Worm (Caenorhabditis elegans) whole organism, late embryonic: Measurements from ENCODE around the gene lgc-18.
A peak's percentile ranks its signal among the peaks of the same experiment; 100 is the strongest.

ENCODE experiments used
- C08G9.2 ChIP-seq: sonication (generic microtip); optimal IDR thresholded peaks from 2 replicates; lab custom pipeline; 2016; ENCODE audit warnings: mild to moderate bottlenecking, missing genetic modification characterization, moderate library complexity, missing compliant biosample characterization
- C38D4.7 ChIP-seq: fragments of 200-800 bp; sonication (Bioruptor generic); optimal IDR thresholded peaks from 2 replicates; lab custom pipeline; 2018; ENCODE audit warnings: mild to moderate bottlenecking, missing genetic modification characterization, moderate library complexity, missing compliant biosample characterization
- K02D7.2 ChIP-seq: sonication (generic microtip); optimal IDR thresholded peaks from 2 replicates; lab custom pipeline; 2017; ENCODE audit warnings: mild to moderate bottlenecking, missing genetic modification characterization, missing compliant biosample characterization
- Y22D7AL.16 ChIP-seq: sonication (generic microtip); optimal IDR thresholded peaks from 2 replicates; lab custom pipeline; 2016; ENCODE audit warnings: missing genetic modification characterization, missing compliant biosample characterization
- ahr-1 ChIP-seq: sonication (generic microtip); optimal IDR thresholded peaks from 2 replicates; lab custom pipeline; 2016; ENCODE audit warnings: missing genetic modification characterization, missing compliant biosample characterization
- ama-1 ChIP-seq: fragments of 150-350 bp; optimal IDR thresholded peaks from 2 replicates; lab custom pipeline; 2014
- ceh-14 ChIP-seq: sonication (generic microtip); optimal IDR thresholded peaks from 2 replicates; lab custom pipeline; 2016; ENCODE audit warnings: missing genotype, missing genetic modification characterization, missing compliant biosample characterization
- ceh-18 ChIP-seq: sonication (generic microtip); optimal IDR thresholded peaks from 2 replicates; lab custom pipeline; 2016; ENCODE audit warnings: missing genetic modification characterization, missing compliant biosample characterization
- ceh-22 ChIP-seq: sonication (generic microtip); optimal IDR thresholded peaks from 2 replicates; lab custom pipeline; 2017; ENCODE audit warnings: missing biosample characterization, missing genetic modification characterization
- ceh-24 ChIP-seq: sonication (generic microtip); optimal IDR thresholded peaks from 2 replicates; lab custom pipeline; 2016; ENCODE audit warnings: mild to moderate bottlenecking, missing genetic modification characterization, missing compliant biosample characterization
- ceh-30 ChIP-seq: fragments of 150-350 bp; optimal IDR thresholded peaks from 2 replicates; lab custom pipeline; 2014; ENCODE audit warnings: missing biosample characterization, missing genetic modification characterization
- ceh-31 ChIP-seq: sonication (generic microtip); optimal IDR thresholded peaks from 2 replicates; lab custom pipeline; 2016; ENCODE audit warnings: missing genetic modification characterization, missing compliant biosample characterization
- ceh-34 ChIP-seq: sonication (generic microtip); optimal IDR thresholded peaks from 2 replicates; lab custom pipeline; 2016; ENCODE audit warnings: mild to moderate bottlenecking, missing genetic modification characterization, missing compliant biosample characterization
- ceh-45 ChIP-seq: fragments of 200-800 bp; sonication (Bioruptor generic); IDR thresholded peaks from 2 replicates; pipeline ENCODE4 v1.3.6; 2022; ENCODE audit warnings: missing genetic modification reagents, missing genetic modification characterization, missing compliant biosample characterization
- ceh-6 ChIP-seq: fragments of 200-800 bp; sonication (Bioruptor generic); optimal IDR thresholded peaks from 2 replicates; lab custom pipeline; 2018; ENCODE audit warnings: mild to moderate bottlenecking, missing genetic modification characterization, missing compliant biosample characterization
- ceh-9 ChIP-seq: sonication (generic microtip); optimal IDR thresholded peaks from 2 replicates; lab custom pipeline; 2016; ENCODE audit warnings: mild to moderate bottlenecking, missing genetic modification characterization, inconsistent platforms, missing compliant biosample characterization
- che-1 ChIP-seq: sonication (generic microtip); optimal IDR thresholded peaks from 2 replicates; lab custom pipeline; 2016; ENCODE audit warnings: mild to moderate bottlenecking, missing genetic modification characterization, missing compliant biosample characterization
- dmd-4 ChIP-seq: sonication (generic microtip); optimal IDR thresholded peaks from 2 replicates; lab custom pipeline; 2016; ENCODE audit warnings: borderline replicate concordance, missing genetic modification characterization, missing compliant biosample characterization
- dve-1 ChIP-seq: sonication (generic microtip); optimal IDR thresholded peaks from 2 replicates; lab custom pipeline; 2017; ENCODE audit warnings: antibody characterized with exemption, mild to moderate bottlenecking, missing genetic modification characterization, missing compliant biosample characterization
- elt-2 ChIP-seq: sonication (generic microtip); optimal IDR thresholded peaks from 2 replicates; lab custom pipeline; 2016; ENCODE audit warnings: missing genetic modification reagents, missing genetic modification characterization, missing compliant biosample characterization
- elt-4 ChIP-seq: sonication (generic microtip); optimal IDR thresholded peaks from 2 replicates; lab custom pipeline; 2016; ENCODE audit warnings: missing genetic modification characterization, missing compliant biosample characterization
- ets-4 ChIP-seq: sonication (generic microtip); optimal IDR thresholded peaks from 2 replicates; lab custom pipeline; 2016; ENCODE audit warnings: missing genetic modification characterization, missing compliant biosample characterization
- eyg-1 ChIP-seq: sonication (generic microtip); optimal IDR thresholded peaks from 2 replicates; lab custom pipeline; 2016; ENCODE audit warnings: missing genotype, missing genetic modification characterization, missing compliant biosample characterization
- fkh-10 ChIP-seq: fragments of 150-350 bp; optimal IDR thresholded peaks from 2 replicates; lab custom pipeline; 2014; ENCODE audit warnings: missing biosample characterization, missing genetic modification reagents, missing genetic modification characterization
- gmeb-2 ChIP-seq: sonication (generic microtip); optimal IDR thresholded peaks from 2 replicates; lab custom pipeline; 2016; ENCODE audit warnings: missing genetic modification characterization, inconsistent platforms, missing compliant biosample characterization
- hlh-13 ChIP-seq: fragments of 200-800 bp; sonication (Bioruptor generic); optimal IDR thresholded peaks from 2 replicates; lab custom pipeline; 2018; ENCODE audit warnings: mild to moderate bottlenecking, missing genetic modification characterization, missing compliant biosample characterization
- hlh-15 ChIP-seq: sonication (generic microtip); optimal IDR thresholded peaks from 2 replicates; lab custom pipeline; 2016; ENCODE audit warnings: missing genetic modification characterization, missing compliant biosample characterization
- lim-6 ChIP-seq: sonication (generic microtip); optimal IDR thresholded peaks from 2 replicates; lab custom pipeline; 2016; ENCODE audit warnings: missing genetic modification characterization, missing compliant biosample characterization
- lin-11 ChIP-seq: fragments of 200-800 bp; sonication (Bioruptor generic); optimal IDR thresholded peaks from 2 replicates; lab custom pipeline; 2018; ENCODE audit warnings: mild to moderate bottlenecking, missing genetic modification characterization, missing compliant biosample characterization
- madf-2 ChIP-seq: sonication (generic microtip); optimal IDR thresholded peaks from 2 replicates; lab custom pipeline; 2017; ENCODE audit warnings: missing genetic modification characterization, missing compliant biosample characterization
- mec-3 ChIP-seq: sonication (generic microtip); optimal IDR thresholded peaks from 2 replicates; lab custom pipeline; 2016; ENCODE audit warnings: borderline replicate concordance, missing genetic modification characterization, missing compliant biosample characterization
- nfya-1 ChIP-seq: sonication (generic microtip); optimal IDR thresholded peaks from 2 replicates; lab custom pipeline; 2017; ENCODE audit warnings: missing genetic modification characterization, mild to moderate bottlenecking, missing compliant biosample characterization, antibody characterized with exemption, moderate library complexity
- nhr-11 ChIP-seq: fragments of 150-350 bp; optimal IDR thresholded peaks from 2 replicates; lab custom pipeline; 2014; ENCODE audit warnings: missing biosample characterization, missing genetic modification characterization
- nhr-232 ChIP-seq: sonication (generic microtip); optimal IDR thresholded peaks from 2 replicates; lab custom pipeline; 2016; ENCODE audit warnings: missing genetic modification characterization, missing compliant biosample characterization
- odd-2 ChIP-seq: sonication (generic microtip); optimal IDR thresholded peaks from 2 replicates; lab custom pipeline; 2017; ENCODE audit warnings: antibody characterized with exemption, mild to moderate bottlenecking, missing genetic modification characterization, missing compliant biosample characterization
- pag-3 ChIP-seq: sonication (generic microtip); optimal IDR thresholded peaks from 2 replicates; lab custom pipeline; 2016; ENCODE audit warnings: missing compliant biosample characterization, missing genetic modification characterization, borderline replicate concordance
- pax-1 ChIP-seq: fragments of 150-350 bp; optimal IDR thresholded peaks from 2 replicates; lab custom pipeline; 2014; ENCODE audit warnings: missing biosample characterization, missing genetic modification characterization
- pha-2 ChIP-seq: sonication (generic microtip); optimal IDR thresholded peaks from 2 replicates; lab custom pipeline; 2017; ENCODE audit warnings: mild to moderate bottlenecking, missing genetic modification characterization, missing compliant biosample characterization
- pha-4 ChIP-seq: fragments of 150-350 bp; optimal IDR thresholded peaks from 2 replicates; lab custom pipeline; 2018; ENCODE audit warnings: missing biosample characterization, missing genetic modification reagents, missing genetic modification characterization
- pqm-1 ChIP-seq: sonication (generic microtip); optimal IDR thresholded peaks from 2 replicates; lab custom pipeline; 2016; ENCODE audit warnings: missing genetic modification characterization, missing compliant biosample characterization
- ref-2 ChIP-seq: sonication (generic microtip); optimal IDR thresholded peaks from 2 replicates; lab custom pipeline; 2016; ENCODE audit warnings: missing genetic modification characterization, missing compliant biosample characterization
- sdc-2 ChIP-seq: sonication (generic microtip); optimal IDR thresholded peaks from 2 replicates; lab custom pipeline; 2016; ENCODE audit warnings: missing genotype, missing genetic modification characterization, missing compliant biosample characterization
- sox-2 ChIP-seq: fragments of 200-800 bp; sonication (Bioruptor generic); IDR thresholded peaks from 2 replicates; pipeline ENCODE4 v1.3.6; 2022; ENCODE audit warnings: missing genetic modification reagents, missing genetic modification characterization, missing compliant biosample characterization
- sox-4 ChIP-seq: sonication (generic microtip); optimal IDR thresholded peaks from 2 replicates; lab custom pipeline; 2017; ENCODE audit warnings: mild to moderate bottlenecking, missing genetic modification characterization, inconsistent platforms, missing compliant biosample characterization
- tbx-2 ChIP-seq: sonication (generic microtip); optimal IDR thresholded peaks from 2 replicates; lab custom pipeline; 2016; ENCODE audit warnings: missing genetic modification characterization, missing compliant biosample characterization
- tbx-7 ChIP-seq: sonication (generic microtip); optimal IDR thresholded peaks from 2 replicates; lab custom pipeline; 2016; ENCODE audit warnings: missing genotype, missing genetic modification characterization, missing compliant biosample characterization
- ttx-3 ChIP-seq: sonication (generic microtip); optimal IDR thresholded peaks from 2 replicates; lab custom pipeline; 2016; ENCODE audit warnings: missing genetic modification reagents, missing genetic modification characterization, missing compliant biosample characterization
- unc-3 ChIP-seq, 2 experiments: fragments of 200-800 bp in 1 of 2; sonication (Bioruptor generic) in 1 of 2; sonication (generic microtip) in 1 of 2; conservative IDR thresholded peaks in 1 of 2; optimal IDR thresholded peaks in 1 of 2; 2 replicates each; pipeline versions ENCODE4 v1.3.6 to Lab custom; 2016 to 2022; ENCODE audit warnings: missing compliant biosample characterization in 2 of 2, missing genetic modification characterization in 2 of 2, missing genetic modification reagents in 1 of 2
- unc-42 ChIP-seq: sonication (generic microtip); optimal IDR thresholded peaks from 2 replicates; lab custom pipeline; 2016; ENCODE audit warnings: missing genotype, missing genetic modification characterization, missing compliant biosample characterization
- unc-55 ChIP-seq: sonication (generic microtip); optimal IDR thresholded peaks from 2 replicates; lab custom pipeline; 2017; ENCODE audit warnings: missing biosample characterization, missing genetic modification reagents, missing genetic modification characterization
- unc-86 ChIP-seq: sonication (generic microtip); optimal IDR thresholded peaks from 2 replicates; lab custom pipeline; 2016; ENCODE audit warnings: missing genetic modification characterization, missing compliant biosample characterization
- zip-5 ChIP-seq: sonication (generic microtip); optimal IDR thresholded peaks from 2 replicates; lab custom pipeline; 2016; ENCODE audit warnings: missing genetic modification characterization, missing compliant biosample characterization
- ztf-16 ChIP-seq: sonication (generic microtip); optimal IDR thresholded peaks from 2 replicates; lab custom pipeline; 2017; ENCODE audit warnings: missing genetic modification characterization, missing compliant biosample characterization

lgc-18 gene

DNA sequence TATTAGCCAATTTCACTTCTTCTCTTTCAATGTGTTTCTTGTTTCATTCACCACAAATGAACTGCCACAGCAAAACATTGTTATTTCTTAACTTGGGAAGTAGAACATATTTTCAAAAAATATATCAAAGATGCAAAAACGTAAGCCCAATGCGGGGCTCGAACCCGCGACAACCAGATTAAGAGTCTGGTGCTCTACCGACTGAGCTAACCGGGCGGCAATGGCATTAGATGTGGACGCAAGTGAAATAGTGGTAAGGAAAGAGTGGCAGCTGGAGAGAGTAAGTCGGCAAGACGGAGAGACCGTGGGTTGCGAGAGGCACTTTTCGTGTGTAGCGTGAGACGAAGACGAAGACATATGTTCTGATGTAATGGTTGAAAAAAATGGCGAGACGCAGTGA, 19.4 kb upstream of the lgc-18 start:
- TF ChIP-seq ceh-30 (peak; percentile 86), che-1 (tag; lab: Kevin White, UChicago) (peak; percentile 96), ztf-16 (tag; lab: Kevin White, UChicago) (peak; percentile 97), nfya-1 (tag; lab: Kevin White, UChicago) (peak; percentile 83), ceh-24 (tag; lab: Kevin White, UChicago) (peak; percentile 89), unc-86 (tag; lab: Kevin White, UChicago) (peak; percentile 96), pag-3 (tag; lab: Kevin White, UChicago) (peak; percentile 87), lim-6 (tag; lab: Kevin White, UChicago) (peak; percentile 93), dve-1 (tag; lab: Kevin White, UChicago) (peak; percentile 96), ceh-18 (tag; lab: Kevin White, UChicago) (peak; percentile 92), pqm-1 (tag; lab: Kevin White, UChicago) (peak; percentile 82), ttx-3 (tag; lab: Kevin White, UChicago) (peak; percentile 97), ceh-34 (peak; percentile 96), elt-2 (tag; lab: Kevin White, UChicago) (peak; percentile 98), nhr-232 (peak; percentile 93), ama-1 (lab: Kevin White, UChicago) (no peak), madf-2 (tag; lab: Kevin White, UChicago) (peak; percentile 93), ref-2 (tag; lab: Kevin White, UChicago) (no peak), lin-11 (tag; lab: Kevin White, UChicago) (peak; percentile 94), C08G9.2 (tag; lab: Kevin White, UChicago) (peak; percentile 89), ets-4 (tag; lab: Kevin White, UChicago) (peak; percentile 79), sdc-2 (peak; percentile 94), tbx-2 (tag; lab: Kevin White, UChicago) (peak; percentile 95), fkh-10 (GFP tag; lab: Kevin White, UChicago) (peak; percentile 75), unc-3 (GFP tag; conservative IDR thresholded peaks at IDR 0.05; lab: Robert Waterston, UW) (peak; percentile 98), unc-3 (tag; optimal IDR thresholded peaks at IDR 0.05; lab: Kevin White, UChicago) (peak; percentile 89), pha-4 (tag; lab: Kevin White, UChicago) (no peak), ceh-22 (tag; lab: Kevin White, UChicago) (no peak), ahr-1 (tag; lab: Kevin White, UChicago) (peak; percentile 90), hlh-13 (GFP tag; lab: Kevin White, UChicago) (peak; percentile 93), eyg-1 (tag; lab: Kevin White, UChicago) (peak; percentile 95), ceh-14 (peak; percentile 98), sox-2 (GFP tag; lab: Robert Waterston, UW) (peak; percentile 95), pax-1 (tag; lab: Kevin White, UChicago) (no peak), tbx-7 (peak; percentile 71), odd-2 (tag; lab: Kevin White, UChicago) (peak; percentile 57), dmd-4 (tag; lab: Kevin White, UChicago) (peak; percentile 96), Y22D7AL.16 (peak; percentile 93), ceh-31 (tag; lab: Kevin White, UChicago) (peak; percentile 88), zip-5 (tag; lab: Kevin White, UChicago) (peak; percentile 86), unc-42 (tag; lab: Kevin White, UChicago) (peak; percentile 96), ceh-6 (peak; percentile 97), gmeb-2 (peak; percentile 95), nhr-11 (no peak), elt-4 (tag; lab: Kevin White, UChicago) (peak; percentile 77), sox-4 (tag; lab: Kevin White, UChicago) (peak; percentile 95), pha-2 (tag; lab: Kevin White, UChicago) (peak; percentile 95), unc-55 (GFP tag; lab: Kevin White, UChicago) (no peak), C38D4.7 (GFP tag; lab: Kevin White, UChicago) (peak; percentile 95), mec-3 (tag; lab: Kevin White, UChicago) (peak; percentile 76), hlh-15 (peak; percentile 96), ceh-45 (GFP tag; lab: Robert Waterston, UW) (no peak; the same call in 1 of the 2 replicates), K02D7.2 (tag; lab: Kevin White, UChicago) (peak; percentile 92), ceh-9 (tag; lab: Kevin White, UChicago) (peak; percentile 82)
